Fruit fly (Drosophila melanogaster) whole organism, pupa: ENCODE data around the gene Dlip1.

Experiments used
- CG10348 ChIP-seq: fragments of 200-800 bp; sonication (Bioruptor generic); IDR thresholded peaks from 2 replicates; pipeline ENCODE4 v1.3.6; 2022; ENCODE audit warnings: missing biosample characterization, missing genetic modification characterization
- CG12605 ChIP-seq: fragments of 200-800 bp; sonication (Bioruptor generic); IDR thresholded peaks from 2 replicates; pipeline ENCODE4 v1.3.6; 2022; ENCODE audit warnings: missing biosample characterization, missing genetic modification characterization
- CG13204 ChIP-seq: fragments of 200-800 bp; sonication (Bioruptor generic); optimal IDR thresholded peaks from 2 replicates; lab custom pipeline; 2018; ENCODE audit warnings: missing biosample characterization, mild to moderate bottlenecking, missing genetic modification characterization, moderate library complexity
- CG14655 ChIP-seq: fragments of 200-800 bp; sonication (Bioruptor generic); optimal IDR thresholded peaks from 3 replicates; lab custom pipeline; 2017; ENCODE audit warnings: mild to moderate bottlenecking, missing biosample characterization, missing genetic modification reagents, missing genetic modification characterization
- CG15710 ChIP-seq: fragments of 200-800 bp; sonication (Bioruptor generic); optimal IDR thresholded peaks from 2 replicates; lab custom pipeline; 2018; ENCODE audit warnings: missing biosample characterization, mild to moderate bottlenecking, missing genetic modification characterization, moderate library complexity
- CG17806 ChIP-seq: fragments of 200-800 bp; sonication (Bioruptor generic); optimal IDR thresholded peaks from 2 replicates; lab custom pipeline; 2018; ENCODE audit warnings: missing biosample characterization, mild to moderate bottlenecking, missing genetic modification characterization, moderate library complexity
- CG32121 ChIP-seq: fragments of 200-800 bp; sonication (Bioruptor generic); IDR thresholded peaks from 2 replicates; pipeline ENCODE4 v1.3.6; 2022; ENCODE audit warnings: missing biosample characterization, missing genetic modification characterization
- CG34367 ChIP-seq: fragments of 200-800 bp; sonication (Bioruptor generic); optimal IDR thresholded peaks from 2 replicates; lab custom pipeline; 2018; ENCODE audit warnings: missing biosample characterization, mild to moderate bottlenecking, missing genetic modification characterization
- CG4496 ChIP-seq: fragments of 200-800 bp; sonication (Bioruptor generic); IDR thresholded peaks from 3 replicates; pipeline ENCODE4 v1.3.6; 2022; ENCODE audit warnings: missing biosample characterization, missing genetic modification characterization
- CG8159 ChIP-seq: fragments of 200-800 bp; sonication (Bioruptor generic); optimal IDR thresholded peaks from 3 replicates; lab custom pipeline; 2018; ENCODE audit warnings: missing biosample characterization, mild to moderate bottlenecking, missing genetic modification characterization, moderate library complexity
- CG8301 ChIP-seq: fragments of 200-800 bp; sonication (Bioruptor generic); optimal IDR thresholded peaks from 2 replicates; lab custom pipeline; 2018; ENCODE audit warnings: missing biosample characterization, mild to moderate bottlenecking, missing genetic modification characterization
- CG9948 ChIP-seq: fragments of 200-800 bp; sonication (Bioruptor generic); optimal IDR thresholded peaks from 2 replicates; lab custom pipeline; 2018; ENCODE audit warnings: missing biosample characterization, mild to moderate bottlenecking, missing genetic modification characterization, moderate library complexity
- EcR ChIP-seq: fragments of 200-800 bp; sonication (Bioruptor generic); optimal IDR thresholded peaks from 3 replicates; lab custom pipeline; 2019; ENCODE audit warnings: missing biosample characterization, missing genetic modification characterization, mild to moderate bottlenecking, moderate library complexity, missing genetic modification reagents
- Ets98B ChIP-seq: fragments of 200-800 bp; sonication (Bioruptor generic); IDR thresholded peaks from 2 replicates; pipeline ENCODE4 v1.3.6; 2022; ENCODE audit warnings: missing biosample characterization, missing genetic modification characterization
- Pif1A ChIP-seq: fragments of 200-800 bp; sonication (Bioruptor generic); optimal IDR thresholded peaks from 3 replicates; lab custom pipeline; 2016; ENCODE audit warnings: missing biosample characterization, missing genetic modification characterization
- Pif1B ChIP-seq: fragments of 200-800 bp; sonication (Bioruptor generic); optimal IDR thresholded peaks from 3 replicates; lab custom pipeline; 2016; ENCODE audit warnings: missing biosample characterization, missing genetic modification characterization
- Snoo ChIP-seq: fragments of 200-800 bp; sonication (Bioruptor generic); optimal IDR thresholded peaks from 3 replicates; lab custom pipeline; 2017; ENCODE audit warnings: missing biosample characterization, mild to moderate bottlenecking, missing genetic modification characterization, inconsistent platforms
- fd96Ca ChIP-seq: fragments of 200-800 bp; sonication (Bioruptor generic); IDR thresholded peaks from 3 replicates; pipeline ENCODE4 v1.3.6; 2022; ENCODE audit warnings: missing biosample characterization, missing genetic modification characterization
- gl ChIP-seq: fragments of 200-800 bp; sonication (Bioruptor generic); optimal IDR thresholded peaks from 2 replicates; lab custom pipeline; 2018; ENCODE audit warnings: missing biosample characterization, mild to moderate bottlenecking, missing genetic modification characterization
- rn ChIP-seq: fragments of 200-800 bp; sonication (Bioruptor generic); IDR thresholded peaks from 2 replicates; pipeline ENCODE4 v1.3.6; 2022; ENCODE audit warnings: missing biosample characterization, missing genetic modification characterization

Gene Dlip1

DNA sequence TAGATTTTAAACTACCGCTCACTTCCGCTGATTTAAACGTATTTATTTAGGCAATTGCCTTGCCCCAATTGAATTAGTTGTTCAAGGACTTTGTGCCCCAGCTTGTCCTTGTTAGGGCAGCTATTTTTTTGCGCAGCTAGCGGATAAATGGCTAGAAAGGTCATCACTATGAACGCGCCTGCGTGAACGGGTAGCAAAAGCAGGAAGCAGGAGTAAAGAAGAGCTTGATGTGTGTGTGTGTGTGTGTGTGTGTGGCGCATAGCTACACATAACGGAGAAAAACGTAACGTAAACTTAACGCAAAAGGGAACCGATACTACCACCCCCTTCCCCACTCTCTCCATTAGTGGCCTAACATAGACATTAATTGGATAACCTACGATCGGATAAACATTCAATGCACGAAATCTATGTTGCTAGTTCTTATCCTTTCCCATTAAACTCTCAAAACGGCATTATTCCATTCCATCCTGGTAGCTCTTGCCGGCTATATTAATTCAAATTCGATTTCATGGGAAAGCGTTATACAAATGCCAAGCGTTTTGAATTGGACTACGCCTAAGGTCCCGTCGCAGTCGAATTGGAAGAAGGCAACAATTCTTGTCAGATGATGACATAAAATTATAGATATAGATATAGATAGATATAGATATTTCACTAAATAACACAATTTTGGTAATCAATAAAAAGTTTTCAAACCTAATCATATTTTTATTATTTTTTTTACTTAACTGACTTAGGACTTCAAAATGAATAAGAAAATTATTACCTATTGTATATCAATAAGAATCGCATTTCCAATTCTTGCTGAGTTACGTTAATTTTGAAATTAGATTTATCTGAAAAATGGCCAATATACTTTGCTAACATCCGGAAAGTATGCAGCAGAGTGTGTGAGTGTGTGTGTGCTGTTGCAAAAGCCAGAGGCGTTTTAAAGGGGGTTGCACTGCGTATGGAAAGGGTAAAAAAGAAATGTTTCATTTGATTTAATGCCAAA lies 6.4 kb downstream of the Dlip1 start:
- TF ChIP-seq CG14655 (no peak), CG8301 (tag; lab: Kevin White, UChicago) (no peak)

DNA sequence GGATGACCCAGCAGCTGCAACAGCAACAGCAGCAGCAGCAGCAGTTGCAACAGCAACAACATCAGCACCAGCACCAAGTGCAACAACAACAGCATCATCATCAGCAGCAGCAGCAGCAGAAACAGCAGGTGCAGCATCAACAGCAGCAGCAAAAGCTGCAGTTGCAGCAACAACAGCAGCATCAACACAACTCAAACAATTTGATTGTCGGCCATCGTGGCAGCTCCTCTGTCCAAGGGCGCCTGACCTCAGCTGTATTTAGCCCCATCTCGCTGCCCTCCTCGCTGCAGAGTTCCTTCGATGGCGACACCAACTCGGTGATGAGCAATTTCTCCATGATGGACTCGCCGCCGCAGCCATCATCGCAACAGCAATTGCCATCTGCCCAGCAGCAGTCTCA lies 9.9 kb downstream of the Dlip1 start:
- TF ChIP-seq CG14655 (no peak), CG32121 (GFP tag; lab: Robert Waterston, UW) (no peak), EcR (no peak), Pif1A (GFP tag; lab: Kevin White, UChicago) (no peak), CG10348 (GFP tag; lab: Robert Waterston, UW) (no peak), CG13204 (no peak), CG4496 (GFP tag; lab: Robert Waterston, UW) (no peak), fd96Ca (GFP tag; lab: Robert Waterston, UW) (no peak), Snoo (tag; lab: Kevin White, UChicago) (no peak), CG9948 (tag; lab: Kevin White, UChicago) (no peak), CG15710 (tag; lab: Kevin White, UChicago) (no peak), rn (GFP tag; lab: Robert Waterston, UW) (no peak), Pif1B (GFP tag; lab: Kevin White, UChicago) (no peak), gl (tag; lab: Kevin White, UChicago) (no peak), CG17806 (tag; lab: Kevin White, UChicago) (no peak), CG8301 (tag; lab: Kevin White, UChicago) (no peak), Ets98B (no peak), CG34367 (tag; lab: Kevin White, UChicago) (no peak), CG12605 (GFP tag; lab: Robert Waterston, UW) (no peak), CG8159 (tag; lab: Kevin White, UChicago) (no peak)

DNA sequence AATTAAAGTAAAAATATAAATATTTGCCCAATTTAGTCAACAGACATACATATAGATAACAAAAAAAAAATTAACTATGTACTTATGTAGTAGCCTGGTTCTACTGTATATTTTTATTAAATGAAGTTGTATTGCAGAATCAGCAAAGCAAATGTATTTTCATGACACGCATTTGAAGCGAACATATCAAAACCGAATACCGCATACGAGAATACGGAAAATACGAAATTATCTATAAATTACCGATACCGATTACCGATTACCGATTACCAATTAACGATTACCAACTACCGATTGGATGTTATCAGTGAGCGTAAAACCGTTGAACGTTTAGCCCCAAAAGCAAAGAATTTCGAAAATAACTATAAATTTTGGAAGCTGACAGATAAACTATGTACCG lies 29.0 kb downstream of the Dlip1 start:
- TF ChIP-seq gl (tag; lab: Kevin White, UChicago) (no peak), Pif1A (GFP tag; lab: Kevin White, UChicago) (no peak), CG8301 (tag; lab: Kevin White, UChicago) (no peak), CG17806 (tag; lab: Kevin White, UChicago) (no peak), Pif1B (GFP tag; lab: Kevin White, UChicago) (no peak)

DNA sequence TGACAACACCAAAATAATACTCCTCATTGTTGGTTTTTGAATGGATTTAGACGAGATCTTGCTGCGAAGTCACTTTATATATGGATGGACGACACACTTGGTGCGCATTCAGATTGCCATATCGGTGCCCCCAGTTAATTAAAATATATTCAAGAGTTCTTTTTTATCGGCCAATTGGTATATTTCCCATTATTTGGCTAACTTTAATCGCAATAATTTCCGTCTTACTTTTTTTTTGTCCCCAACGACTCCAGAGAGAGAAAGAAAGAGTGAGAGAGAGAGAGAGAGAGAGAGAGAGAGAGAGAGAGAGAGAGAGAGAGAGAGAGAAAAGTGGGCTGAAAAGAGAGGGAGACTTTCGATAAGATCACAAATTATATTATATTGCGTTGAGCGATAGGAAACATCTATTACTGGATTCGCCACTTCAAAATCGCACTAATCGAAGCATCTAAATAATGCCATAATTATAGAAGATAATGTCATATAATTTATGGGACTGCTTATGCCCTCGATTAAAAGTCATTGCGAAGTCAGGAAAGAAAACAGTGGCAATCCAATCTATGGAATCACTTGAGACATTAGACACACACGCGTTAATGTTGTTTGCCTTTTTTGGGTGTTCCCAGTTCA lies 32.2 kb downstream of the Dlip1 start, which contains the start of gene CG12115:
Gene CG12115 (minus strand): TSS at position 51 of the 630 bp plus-strand sequence.
- no peak for TF ChIP-seq Ets98B
- TF ChIP-seq Pif1B (GFP tag; lab: Kevin White, UChicago): no peak
- no peak for TF ChIP-seq CG12605 (GFP tag; lab: Robert Waterston, UW)
- no peak for TF ChIP-seq CG15710 (tag; lab: Kevin White, UChicago)
- no peak for TF ChIP-seq CG32121 (GFP tag; lab: Robert Waterston, UW)
- no peak for TF ChIP-seq CG14655
- no peak for TF ChIP-seq CG4496 (GFP tag; lab: Robert Waterston, UW)
- no peak for TF ChIP-seq Snoo (tag; lab: Kevin White, UChicago)
- no peak for TF ChIP-seq EcR
- no peak for TF ChIP-seq CG8301 (tag; lab: Kevin White, UChicago)

DNA sequence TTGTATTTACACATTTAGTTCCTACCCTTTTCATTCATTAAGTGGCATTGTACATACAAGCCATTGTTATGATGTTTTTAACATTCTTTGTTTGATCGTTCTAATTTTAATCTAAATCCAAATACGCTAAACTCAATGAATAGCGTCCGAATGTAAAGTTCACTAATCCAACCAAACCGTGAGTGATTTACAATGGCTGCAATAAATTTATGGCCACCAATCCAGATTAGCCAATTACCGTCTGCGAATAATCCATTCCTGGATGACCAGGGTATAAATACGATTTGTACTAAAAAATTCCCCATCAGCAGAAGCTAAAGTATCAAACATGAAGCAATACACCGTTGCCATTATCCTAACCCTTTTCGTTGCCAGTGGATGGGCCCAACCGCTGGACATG lies 32.9 kb downstream of the Dlip1 start, which contains the start of gene CG12057:
Gene CG12057 (plus strand): TSS at position 301 of the 400 bp plus-strand sequence.
- TF ChIP-seq CG9948 (tag; lab: Kevin White, UChicago): no peak
- no peak for TF ChIP-seq CG4496 (GFP tag; lab: Robert Waterston, UW)
- TF ChIP-seq CG12605 (GFP tag; lab: Robert Waterston, UW): no peak
- no peak for TF ChIP-seq CG15710 (tag; lab: Kevin White, UChicago)
- TF ChIP-seq CG34367 (tag; lab: Kevin White, UChicago): no peak
- TF ChIP-seq Ets98B: no peak
- no peak for TF ChIP-seq CG13204
- no peak for TF ChIP-seq gl (tag; lab: Kevin White, UChicago)
- no peak for TF ChIP-seq CG8159 (tag; lab: Kevin White, UChicago)
- TF ChIP-seq CG14655: no peak
- TF ChIP-seq CG10348 (GFP tag; lab: Robert Waterston, UW): no peak

DNA sequence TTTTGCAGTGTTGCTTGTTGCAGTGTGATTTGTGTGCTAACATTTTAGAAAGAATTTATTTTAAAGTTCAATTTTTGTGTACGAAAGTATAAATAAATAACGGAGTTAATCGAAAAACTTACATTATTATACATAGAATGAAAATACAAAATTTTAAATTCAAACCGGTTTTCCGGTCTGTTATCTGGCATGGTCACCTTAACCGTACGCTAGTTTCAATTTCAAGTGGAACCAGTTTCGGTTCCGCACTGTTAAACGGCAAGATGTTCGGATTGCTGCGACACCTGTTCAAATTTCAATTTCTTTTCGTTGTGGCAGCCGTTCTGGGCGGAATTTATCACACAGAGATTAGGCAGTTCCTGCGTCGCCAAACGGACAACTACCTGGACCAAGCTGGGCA lies 34.0 kb downstream of the Dlip1 start, which contains the start of gene CG12056:
Gene CG12056 (plus strand): TSS at position 241 of the 400 bp plus-strand sequence.
- TF ChIP-seq CG12605 (GFP tag; lab: Robert Waterston, UW) (no peak), gl (tag; lab: Kevin White, UChicago) (no peak), CG14655 (no peak), EcR (no peak), Pif1A (GFP tag; lab: Kevin White, UChicago) (no peak), CG8301 (tag; lab: Kevin White, UChicago) (no peak), CG4496 (GFP tag; lab: Robert Waterston, UW) (no peak), Ets98B (no peak)
- TF ChIP-seq, all 21 proteins: peak for 0
